Worm (Caenorhabditis elegans) whole organism, young adult: ENCODE results near the gene mob-2.

Experiments
- B0019.2 ChIP-seq: fragments of 200-800 bp; sonication (Bioruptor generic); conservative IDR thresholded peaks from 2 replicates; pipeline ENCODE4 v1.3.6; 2022; ENCODE audit warnings: missing genetic modification reagents, missing genetic modification characterization, missing compliant biosample characterization
- B0035.1 ChIP-seq: sonication (generic microtip); optimal IDR thresholded peaks from 2 replicates; lab custom pipeline; 2016; ENCODE audit warnings: missing genetic modification characterization, mild to moderate bottlenecking, missing compliant biosample characterization, missing genotype, missing genetic modification reagents
- B0336.3 ChIP-seq: fragments of 200-800 bp; sonication (Bioruptor generic); IDR thresholded peaks from 2 replicates; pipeline ENCODE4 v1.3.6; 2022; ENCODE audit warnings: missing genetic modification characterization, missing compliant biosample characterization
- C06A6.2 ChIP-seq: fragments of 200-800 bp; sonication (Bioruptor generic); conservative IDR thresholded peaks from 2 replicates; pipeline ENCODE4 v1.3.6; 2022; ENCODE audit warnings: missing genetic modification characterization, missing compliant biosample characterization
- F22D6.2 ChIP-seq: sonication (generic microtip); optimal IDR thresholded peaks from 2 replicates; lab custom pipeline; 2016; ENCODE audit warnings: mild to moderate bottlenecking, missing genetic modification characterization, missing compliant biosample characterization
- F52B5.7 ChIP-seq: sonication (generic microtip); optimal IDR thresholded peaks from 2 replicates; lab custom pipeline; 2016; ENCODE audit warnings: mild to moderate bottlenecking, missing genetic modification characterization, missing compliant biosample characterization
- F57C9.4 ChIP-seq: sonication (generic microtip); optimal IDR thresholded peaks from 2 replicates; lab custom pipeline; 2017; ENCODE audit warnings: mild to moderate bottlenecking, missing genetic modification characterization, missing compliant biosample characterization
- K12H6.12 ChIP-seq: fragments of 200-800 bp; sonication (Bioruptor generic); optimal IDR thresholded peaks from 2 replicates; lab custom pipeline; 2018; ENCODE audit warnings: mild to moderate bottlenecking, missing genetic modification characterization, missing compliant biosample characterization
- Y53F4B.3 ChIP-seq: fragments of 200-800 bp; sonication (Bioruptor generic); IDR thresholded peaks from 2 replicates; pipeline ENCODE4 v1.3.6; 2022; ENCODE audit warnings: missing genetic modification reagents, missing genetic modification characterization, missing compliant biosample characterization
- Y56A3A.18 ChIP-seq: fragments of 200-800 bp; sonication (Bioruptor generic); IDR thresholded peaks from 2 replicates; pipeline ENCODE4 v1.3.6; 2022; ENCODE audit warnings: missing genetic modification reagents, missing genetic modification characterization, missing compliant biosample characterization
- Y67H2A.10 ChIP-seq: fragments of 200-800 bp; sonication (Bioruptor generic); conservative IDR thresholded peaks from 2 replicates; pipeline ENCODE4 v1.3.6; 2022; ENCODE audit warnings: missing genetic modification reagents, missing genetic modification characterization, missing compliant biosample characterization
- Y79H2A.3 ChIP-seq: fragments of 200-800 bp; sonication (Bioruptor generic); conservative IDR thresholded peaks from 2 replicates; pipeline ENCODE4 v1.3.6; 2022; ENCODE audit warnings: missing genetic modification reagents, missing genetic modification characterization, missing compliant biosample characterization
- akir-1 ChIP-seq: fragments of 200-800 bp; sonication (Bioruptor generic); optimal IDR thresholded peaks from 2 replicates; lab custom pipeline; 2018; ENCODE audit warnings: mild to moderate bottlenecking, missing genetic modification characterization, moderate library complexity, missing compliant biosample characterization
- aptf-3 ChIP-seq: fragments of 200-800 bp; sonication (Bioruptor generic); IDR thresholded peaks from 2 replicates; pipeline ENCODE4 v1.3.6; 2022; ENCODE audit warnings: missing genetic modification characterization, missing compliant biosample characterization
- attf-3 ChIP-seq: fragments of 200-800 bp; sonication (Bioruptor generic); conservative IDR thresholded peaks from 2 replicates; pipeline ENCODE4 v1.3.6; 2022; ENCODE audit warnings: missing genetic modification reagents, missing genetic modification characterization, missing compliant biosample characterization
- cebp-1 ChIP-seq, 2 experiments: fragments of 200-800 bp in 1 of 2; sonication (Bioruptor generic) in 1 of 2; sonication (generic microtip) in 1 of 2; IDR thresholded peaks in 1 of 2; optimal IDR thresholded peaks in 1 of 2; 2 replicates each; pipeline versions ENCODE4 v1.3.6 to Lab custom; 2017 to 2022; ENCODE audit warnings: missing compliant biosample characterization in 2 of 2, missing genetic modification characterization in 2 of 2, mild to moderate bottlenecking in 1 of 2, missing genetic modification reagents in 1 of 2, moderate library complexity in 1 of 2
- cebp-2 ChIP-seq: fragments of 200-800 bp; sonication (Bioruptor generic); IDR thresholded peaks from 2 replicates; pipeline ENCODE4 v1.3.6; 2022; ENCODE audit warnings: missing genetic modification characterization, missing compliant biosample characterization
- ceh-100 ChIP-seq: fragments of 200-800 bp; sonication (Bioruptor generic); IDR thresholded peaks from 2 replicates; pipeline ENCODE4 v1.3.6; 2022; ENCODE audit warnings: missing genetic modification reagents, missing genetic modification characterization, missing compliant biosample characterization
- ceh-40 ChIP-seq: fragments of 200-800 bp; sonication (Bioruptor generic); IDR thresholded peaks from 2 replicates; pipeline ENCODE4 v1.3.6; 2022; ENCODE audit warnings: missing genetic modification characterization, missing compliant biosample characterization
- chd-7 ChIP-seq: sonication (generic microtip); optimal IDR thresholded peaks from 2 replicates; lab custom pipeline; 2016; ENCODE audit warnings: mild to moderate bottlenecking, missing genetic modification characterization, moderate library complexity, missing compliant biosample characterization
- egl-44 ChIP-seq: fragments of 200-800 bp; sonication (Bioruptor generic); IDR thresholded peaks from 2 replicates; pipeline ENCODE4 v1.3.6; 2022; ENCODE audit warnings: missing genetic modification reagents, missing genetic modification characterization, missing compliant biosample characterization
- gei-17 ChIP-seq: fragments of 200-800 bp; sonication (Bioruptor generic); optimal IDR thresholded peaks from 2 replicates; lab custom pipeline; 2018; ENCODE audit warnings: mild to moderate bottlenecking, missing genetic modification characterization, missing compliant biosample characterization
- him-1 ChIP-seq: sonication (generic microtip); optimal IDR thresholded peaks from 2 replicates; lab custom pipeline; 2016; ENCODE audit warnings: missing genotype, missing genetic modification reagents, missing genetic modification characterization, missing compliant biosample characterization
- hlh-12 ChIP-seq: sonication (generic microtip); optimal IDR thresholded peaks from 2 replicates; lab custom pipeline; 2016; ENCODE audit warnings: missing genetic modification characterization, missing compliant biosample characterization
- hrde-1 ChIP-seq: sonication (generic microtip); optimal IDR thresholded peaks from 2 replicates; lab custom pipeline; 2016; ENCODE audit warnings: missing genetic modification characterization, mild to moderate bottlenecking, missing compliant biosample characterization, moderate library complexity, missing genotype, missing genetic modification reagents, borderline replicate concordance
- lag-1 ChIP-seq: fragments of 200-800 bp; sonication (Bioruptor generic); IDR thresholded peaks from 2 replicates; pipeline ENCODE4 v1.3.6; 2022; ENCODE audit warnings: missing genetic modification reagents, missing genetic modification characterization, missing compliant biosample characterization
- let-526 ChIP-seq: fragments of 200-800 bp; sonication (Bioruptor generic); IDR thresholded peaks from 2 replicates; pipeline ENCODE4 v1.3.6; 2022; ENCODE audit warnings: missing genetic modification reagents, missing genetic modification characterization, missing compliant biosample characterization
- lin-26 ChIP-seq: fragments of 200-800 bp; sonication (Bioruptor generic); IDR thresholded peaks from 2 replicates; pipeline ENCODE4 v1.3.6; 2022; ENCODE audit warnings: missing genetic modification reagents, missing genetic modification characterization, missing compliant biosample characterization
- lin-40 ChIP-seq: sonication (generic microtip); optimal IDR thresholded peaks from 2 replicates; lab custom pipeline; 2016; ENCODE audit warnings: missing genetic modification characterization, mild to moderate bottlenecking, missing compliant biosample characterization, missing genotype, missing genetic modification reagents
- lir-1 ChIP-seq: fragments of 200-800 bp; sonication (Bioruptor generic); conservative IDR thresholded peaks from 2 replicates; pipeline ENCODE4 v1.3.6; 2022; ENCODE audit warnings: missing genetic modification reagents, missing genetic modification characterization, missing compliant biosample characterization
- madf-10 ChIP-seq: sonication (generic microtip); optimal IDR thresholded peaks from 2 replicates; lab custom pipeline; 2016; ENCODE audit warnings: mild to moderate bottlenecking, missing genetic modification characterization, missing compliant biosample characterization
- mxl-1 ChIP-seq: sonication (generic microtip); optimal IDR thresholded peaks from 2 replicates; lab custom pipeline; 2016; ENCODE audit warnings: missing genetic modification characterization, missing compliant biosample characterization
- nfya-2 ChIP-seq: fragments of 200-800 bp; sonication (Bioruptor generic); IDR thresholded peaks from 2 replicates; pipeline ENCODE4 v1.3.6; 2022; ENCODE audit warnings: missing genetic modification reagents, missing genetic modification characterization, missing compliant biosample characterization
- nhr-120 ChIP-seq: fragments of 200-800 bp; sonication (Bioruptor generic); IDR thresholded peaks from 2 replicates; pipeline ENCODE4 v1.3.6; 2022; ENCODE audit warnings: missing genetic modification characterization, missing compliant biosample characterization
- pbrm-1 ChIP-seq: fragments of 200-800 bp; sonication (Bioruptor generic); IDR thresholded peaks from 2 replicates; pipeline ENCODE4 v1.3.6; 2022; ENCODE audit warnings: missing genetic modification reagents, missing genetic modification characterization, missing compliant biosample characterization
- rcor-1 ChIP-seq: fragments of 200-800 bp; sonication (Bioruptor generic); IDR thresholded peaks from 2 replicates; pipeline ENCODE4 v1.3.6; 2022; ENCODE audit warnings: missing genetic modification reagents, missing genetic modification characterization, missing compliant biosample characterization
- snpc-3.4 ChIP-seq: sonication (generic microtip); optimal IDR thresholded peaks from 2 replicates; lab custom pipeline; 2017; ENCODE audit warnings: missing genetic modification characterization, mild to moderate bottlenecking, missing compliant biosample characterization, antibody characterized with exemption, moderate library complexity, missing genotype, missing genetic modification reagents
- somi-1 ChIP-seq: fragments of 200-800 bp; sonication (Bioruptor generic); optimal IDR thresholded peaks from 2 replicates; lab custom pipeline; 2018; ENCODE audit warnings: mild to moderate bottlenecking, missing genetic modification characterization, missing compliant biosample characterization
- sptf-2 ChIP-seq: fragments of 200-800 bp; sonication (Bioruptor generic); optimal IDR thresholded peaks from 2 replicates; lab custom pipeline; 2018; ENCODE audit warnings: mild to moderate bottlenecking, missing genetic modification characterization, missing compliant biosample characterization
- tlf-1 ChIP-seq: fragments of 200-800 bp; sonication (Bioruptor generic); optimal IDR thresholded peaks from 2 replicates; lab custom pipeline; 2018; ENCODE audit warnings: mild to moderate bottlenecking, missing genetic modification characterization, missing compliant biosample characterization
- unc-130 ChIP-seq: sonication (generic microtip); optimal IDR thresholded peaks from 2 replicates; lab custom pipeline; 2016; ENCODE audit warnings: missing genetic modification reagents, missing genetic modification characterization, missing compliant biosample characterization
- unc-62 ChIP-seq: fragments of 150-350 bp; optimal IDR thresholded peaks from 2 replicates; lab custom pipeline; 2014; ENCODE audit warnings: missing biosample characterization, missing genetic modification reagents, missing genetic modification characterization
- xnd-1 ChIP-seq: sonication (generic microtip); optimal IDR thresholded peaks from 2 replicates; lab custom pipeline; 2016; ENCODE audit warnings: missing genotype, missing genetic modification reagents, missing genetic modification characterization, missing compliant biosample characterization
- zfh-2 ChIP-seq: fragments of 200-800 bp; sonication (Bioruptor generic); conservative IDR thresholded peaks from 2 replicates; pipeline ENCODE4 v1.3.6; 2022; ENCODE audit warnings: missing genetic modification reagents, missing genetic modification characterization, missing compliant biosample characterization
- ztf-18 ChIP-seq: sonication (generic microtip); optimal IDR thresholded peaks from 2 replicates; lab custom pipeline; 2016; ENCODE audit warnings: missing genotype, mild to moderate bottlenecking, missing genetic modification characterization, missing compliant biosample characterization
- ztf-25 ChIP-seq: fragments of 200-800 bp; sonication (Bioruptor generic); IDR thresholded peaks from 2 replicates; pipeline ENCODE4 v1.3.6; 2022; ENCODE audit warnings: missing genetic modification reagents, missing genetic modification characterization, missing compliant biosample characterization

mob-2 gene

ce11 chrX:13210478-13210877 is 40.6 kb upstream of the mob-2 start:
- TF ChIP-seq F52B5.7 (tag; lab: Kevin White, UChicago) (no peak), ztf-25 (GFP tag; lab: Robert Waterston, UW) (no peak), xnd-1 (tag; lab: Kevin White, UChicago) (no peak), let-526 (GFP tag; lab: Robert Waterston, UW) (no peak), Y53F4B.3 (no peak), somi-1 (GFP tag; lab: Kevin White, UChicago) (no peak), hrde-1 (tag; lab: Kevin White, UChicago) (no peak), K12H6.12 (peak; percentile 39), lin-40 (tag; lab: Kevin White, UChicago) (peak; percentile 10), zfh-2 (peak; percentile 38; the same call in 1 of the 2 replicates), lin-26 (no peak), snpc-3.4 (no peak), nfya-2 (GFP tag; lab: Robert Waterston, UW) (no peak), chd-7 (tag; lab: Kevin White, UChicago) (peak; percentile 1), lir-1 (GFP tag; lab: Robert Waterston, UW) (no peak)

DNA sequence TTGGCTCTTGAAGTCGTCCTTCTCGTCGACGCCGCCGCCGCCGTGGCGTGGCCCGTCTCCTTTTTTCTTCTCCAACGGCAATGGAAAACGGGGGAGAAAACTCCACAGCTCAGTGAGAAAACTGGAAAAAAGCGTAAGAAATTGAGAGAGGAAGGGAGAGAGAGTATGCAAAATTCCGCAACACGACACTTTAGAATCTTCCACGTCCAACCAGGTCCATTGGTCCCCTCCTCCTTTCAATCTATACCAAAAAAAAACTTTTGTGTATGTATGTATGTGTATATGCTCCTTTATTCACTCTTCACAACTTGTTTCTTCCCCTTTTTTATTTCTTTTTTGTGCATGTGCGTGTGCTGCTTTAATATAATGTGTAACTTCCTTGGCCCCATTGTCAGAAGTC is 39.2 kb upstream of the mob-2 start:
- TF ChIP-seq hlh-12 (tag; lab: Kevin White, UChicago) (no peak), unc-130 (GFP tag; lab: Kevin White, UChicago) (no peak), pbrm-1 (GFP tag; lab: Robert Waterston, UW) (no peak), lir-1 (GFP tag; lab: Robert Waterston, UW) (no peak), akir-1 (no peak), nhr-120 (GFP tag; lab: Robert Waterston, UW) (no peak), Y56A3A.18 (GFP tag; lab: Robert Waterston, UW) (no peak), cebp-1 (GFP tag; IDR thresholded peaks at IDR 0.05; lab: Robert Waterston, UW) (no peak), cebp-1 (tag; optimal IDR thresholded peaks at IDR 0.05; lab: Kevin White, UChicago) (no peak)

DNA sequence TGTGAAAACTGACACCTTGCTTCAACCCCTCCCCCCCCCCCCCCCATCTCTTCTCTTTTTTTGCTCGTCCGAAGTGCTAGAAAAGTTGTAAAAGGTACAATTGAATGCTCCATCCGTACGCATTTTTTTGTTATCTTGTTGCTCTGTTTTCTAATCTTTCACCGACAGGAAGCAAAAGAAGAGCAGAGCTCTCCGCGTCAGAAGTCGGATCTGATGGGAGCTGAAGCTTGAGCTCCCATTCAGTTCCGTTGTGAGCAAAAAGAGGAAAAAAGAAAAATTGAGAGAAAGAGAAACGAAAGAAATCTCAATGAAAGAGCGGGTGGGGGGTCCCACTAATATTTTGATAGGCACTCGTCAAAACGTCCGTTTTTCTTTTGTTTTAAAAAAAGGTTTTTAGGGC is 37.0 kb upstream of the mob-2 start:
- TF ChIP-seq ceh-40 (GFP tag; lab: Robert Waterston, UW) (no peak), aptf-3 (no peak), unc-62 (GFP tag; lab: Kevin White, UChicago) (no peak), F57C9.4 (tag; lab: Kevin White, UChicago) (no peak), sptf-2 (no peak), xnd-1 (tag; lab: Kevin White, UChicago) (no peak), lag-1 (GFP tag; lab: Robert Waterston, UW) (no peak), B0336.3 (GFP tag; lab: Robert Waterston, UW) (no peak), tlf-1 (GFP tag; lab: Kevin White, UChicago) (no peak), Y56A3A.18 (GFP tag; lab: Robert Waterston, UW) (no peak), attf-3 (no peak), mxl-1 (tag; lab: Kevin White, UChicago) (no peak), Y53F4B.3 (no peak)

- TF ChIP-seq madf-10 (no peak), egl-44 (no peak), lin-26 (no peak), gei-17 (no peak), him-1 (no peak), F22D6.2 (no peak), Y67H2A.10 (GFP tag; lab: Robert Waterston, UW) (no peak), B0019.2 (GFP tag; lab: Robert Waterston, UW) (no peak), rcor-1 (GFP tag; lab: Robert Waterston, UW) (no peak), C06A6.2 (no peak), cebp-2 (GFP tag; lab: Robert Waterston, UW) (no peak), Y79H2A.3 (no peak), ztf-18 (no peak), ceh-100 (no peak), B0035.1 (tag; lab: Kevin White, UChicago) (no peak)
These were observed 36.1 kb upstream of the mob-2 start for ce11 chrX:13206011-13206410.
